Fruit fly (Drosophila melanogaster): ENCODE results near the gene Las.

DNA sequence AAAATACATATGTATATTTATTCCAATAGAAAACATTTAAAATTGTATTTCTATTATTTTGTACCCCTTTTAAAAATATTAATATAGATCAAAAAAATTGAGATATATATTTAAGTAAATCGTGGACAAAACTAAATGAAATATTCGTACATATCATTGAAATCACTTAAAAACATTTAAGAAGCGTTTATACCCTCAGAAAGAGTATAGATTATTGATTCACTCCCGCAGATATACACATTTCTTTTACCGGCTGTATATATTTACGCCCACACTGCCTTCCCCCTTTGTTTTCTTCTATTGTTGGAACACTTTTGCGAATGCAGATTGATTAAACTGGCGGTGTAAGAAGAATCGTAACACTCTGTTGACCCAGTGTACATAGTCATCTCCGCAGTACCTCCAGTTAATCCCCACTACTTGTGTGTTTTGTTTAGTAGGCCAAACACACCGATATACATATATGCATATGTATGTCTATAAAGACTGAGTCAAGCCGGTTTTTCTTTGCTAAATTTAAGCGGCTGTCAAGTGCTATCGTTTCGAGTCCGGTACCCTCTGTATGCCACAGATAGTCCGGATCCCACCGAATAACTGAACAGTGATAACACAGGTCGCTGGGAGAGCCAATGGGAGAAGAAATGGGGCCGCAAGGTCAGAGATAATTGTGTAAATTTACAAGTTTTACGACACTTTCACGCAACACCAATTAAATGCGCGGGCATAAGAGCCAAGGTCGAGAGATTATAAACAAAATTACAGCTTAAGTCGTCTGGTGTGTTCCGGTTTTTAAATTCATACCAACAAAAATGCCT is 39.5 kb upstream of the Las start:
- peak; percentile 49 for TF ChIP-seq D1 (tag; optimal IDR thresholded peaks at IDR 0.05)
- peak; percentile 69 for TF ChIP-seq EcR (GFP tag; optimal IDR thresholded peaks at IDR 0.05)
- TF ChIP-seq fd96Ca (GFP tag; IDR thresholded peaks at IDR 0.05), result no peak
- peak; percentile 51 for TF ChIP-seq CG15710 (tag; optimal IDR thresholded peaks at IDR 0.05)
- TF ChIP-seq CG12605 (GFP tag; IDR thresholded peaks at IDR 0.05), result 0 out of 2 replicates have a peak, but pooled peaks have one; percentile 11
- TF ChIP-seq CG13204 (GFP tag; optimal IDR thresholded peaks at IDR 0.05), result no peak
- TF ChIP-seq CG8159 (tag; optimal IDR thresholded peaks at IDR 0.05), result peak; percentile 61
- no peak for TF ChIP-seq Ets98B (GFP tag; IDR thresholded peaks at IDR 0.05)
- TF ChIP-seq CG34367 (tag; optimal IDR thresholded peaks at IDR 0.05), result no peak
- TF ChIP-seq Pif1B (GFP tag; optimal IDR thresholded peaks at IDR 0.05), result peak; percentile 40
- peak; percentile 37 for TF ChIP-seq CG9948 (tag; optimal IDR thresholded peaks at IDR 0.05)
- no peak for TF ChIP-seq Snoo (tag; optimal IDR thresholded peaks at IDR 0.05)
- TF ChIP-seq CG10348 (GFP tag; IDR thresholded peaks at IDR 0.05), result no peak
- no peak for TF ChIP-seq rn (GFP tag; IDR thresholded peaks at IDR 0.05)
